Worm (Caenorhabditis elegans): Measurements from ENCODE around the gene F41E7.7.

The F41E7.7 gene

ce11 chrX:10332035-10332614 is 24.5 kb downstream of the F41E7.7 start:
- TF ChIP-seq pqm-1 (tag; optimal IDR thresholded peaks at IDR 0.05) (peak; percentile 63), nhr-76 (tag; optimal IDR thresholded peaks at IDR 0.05) (no peak), sea-2 (GFP tag; optimal IDR thresholded peaks at IDR 0.05) (no peak), jun-1 (tag; optimal IDR thresholded peaks at IDR 0.05) (peak; percentile 14), elt-3 (tag; optimal IDR thresholded peaks at IDR 0.05) (peak in 1 of 3 experiments; percentile 16), ama-1 (optimal IDR thresholded peaks at IDR 0.05) (no peak), aly-2 (tag; optimal IDR thresholded peaks at IDR 0.05) (no peak), ceh-28 (tag; optimal IDR thresholded peaks at IDR 0.05) (no peak), lin-15B (tag; optimal IDR thresholded peaks at IDR 0.05) (no peak), nfya-1 (tag; optimal IDR thresholded peaks at IDR 0.05; ENCODE audit: insufficient read depth) (peak; percentile 35), snpc-4 (tag; optimal IDR thresholded peaks at IDR 0.05) (no peak), zag-1 (tag; optimal IDR thresholded peaks at IDR 0.05) (no peak), nhr-43 (tag; optimal IDR thresholded peaks at IDR 0.05; ENCODE audit: poor library complexity, severe bottlenecking) (peak; percentile 31), ZK546.5 (tag; optimal IDR thresholded peaks at IDR 0.05) (no peak), pha-4 (tag; optimal IDR thresholded peaks at IDR 0.05) (peak; percentile 44), ceh-16 (tag; optimal IDR thresholded peaks at IDR 0.05) (no peak), nhr-28 (tag; optimal IDR thresholded peaks at IDR 0.05) (no peak), nhr-23 (tag; optimal IDR thresholded peaks at IDR 0.05) (peak; percentile 70), elt-2 (tag; optimal IDR thresholded peaks at IDR 0.05) (peak; percentile 85), lin-39 (tag; optimal IDR thresholded peaks at IDR 0.05) (peak; percentile 42), unc-62 (GFP tag; optimal IDR thresholded peaks at IDR 0.05) (no peak), mml-1 (tag; optimal IDR thresholded peaks at IDR 0.05) (peak; percentile 91), nhr-25 (tag; optimal IDR thresholded peaks at IDR 0.05) (peak; percentile 42), nhr-77 (tag; optimal IDR thresholded peaks at IDR 0.05) (no peak), R02D3.7 (tag; optimal IDR thresholded peaks at IDR 0.05) (no peak), ceh-82 (tag; optimal IDR thresholded peaks at IDR 0.05) (no peak), nhr-237 (tag; optimal IDR thresholded peaks at IDR 0.05) (no peak), ztf-11 (tag; optimal IDR thresholded peaks at IDR 0.05) (no peak), mdl-1 (tag; optimal IDR thresholded peaks at IDR 0.05) (peak; percentile 30)

- TF ChIP-seq pqm-1 (tag; optimal IDR thresholded peaks at IDR 0.05) (peak; percentile 82), pha-4 (tag; optimal IDR thresholded peaks at IDR 0.05) (peak; percentile 13), ceh-82 (tag; optimal IDR thresholded peaks at IDR 0.05) (no peak), nhr-76 (tag; optimal IDR thresholded peaks at IDR 0.05) (no peak), skn-1 (tag; optimal IDR thresholded peaks at IDR 0.05) (no peak), fkh-2 (tag; optimal IDR thresholded peaks at IDR 0.05) (no peak), elt-1 (tag; optimal IDR thresholded peaks at IDR 0.05) (no peak), mml-1 (tag; optimal IDR thresholded peaks at IDR 0.05) (peak; percentile 83), nhr-11 (tag; optimal IDR thresholded peaks at IDR 0.05) (peak; percentile 75), lin-15B (tag; optimal IDR thresholded peaks at IDR 0.05) (no peak), R02D3.7 (tag; optimal IDR thresholded peaks at IDR 0.05) (no peak), nhr-237 (tag; optimal IDR thresholded peaks at IDR 0.05) (no peak), tbx-2 (tag; optimal IDR thresholded peaks at IDR 0.05) (no peak), mdl-1 (tag; optimal IDR thresholded peaks at IDR 0.05) (no peak), elt-2 (tag; optimal IDR thresholded peaks at IDR 0.05) (peak; percentile 80)
Measured at ce11 chrX:10333301-10333854, 25.8 kb downstream of the F41E7.7 start, which contains the start of gene R07E3.4. R07E3.4 (minus strand) TSS chrX:10333351.

DNA sequence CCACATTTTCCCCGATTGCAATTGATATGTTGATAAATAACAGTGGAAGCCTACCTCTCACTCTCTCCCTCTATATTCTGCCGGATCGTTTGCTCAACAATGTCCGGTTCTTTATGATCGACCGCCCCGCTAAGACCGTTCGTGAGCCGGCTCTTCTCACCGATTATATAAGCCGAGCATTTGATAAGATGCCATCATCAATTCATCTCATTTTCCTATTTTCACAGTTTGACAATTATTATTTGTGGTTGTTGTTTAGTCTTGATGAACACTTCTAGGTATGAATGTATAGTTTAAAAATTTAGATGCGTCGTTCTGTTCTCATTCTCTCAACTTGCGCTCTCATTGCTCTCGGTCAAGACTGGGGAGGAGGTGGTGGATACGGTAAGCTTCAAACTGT is 28.5 kb downstream of the F41E7.7 start, which contains the start of gene idpa-3:
idpa-3 (plus strand) TSS at position 301 of the 400 bp plus-strand sequence.
- no peak for TF ChIP-seq nhr-43 (tag; optimal IDR thresholded peaks at IDR 0.05; ENCODE audit: poor library complexity, severe bottlenecking)
- no peak for TF ChIP-seq lin-15B (tag; optimal IDR thresholded peaks at IDR 0.05)
- TF ChIP-seq mdl-1 (tag; optimal IDR thresholded peaks at IDR 0.05) = no peak

- TF ChIP-seq unc-62 (GFP tag; optimal IDR thresholded peaks at IDR 0.05) (no peak), nhr-28 (tag; optimal IDR thresholded peaks at IDR 0.05) (no peak), nhr-77 (tag; optimal IDR thresholded peaks at IDR 0.05) (no peak), fos-1 (tag; optimal IDR thresholded peaks at IDR 0.05) (no peak), lin-15B (tag; optimal IDR thresholded peaks at IDR 0.05) (no peak), ztf-11 (tag; optimal IDR thresholded peaks at IDR 0.05) (no peak)
Measured at ce11 chrX:10336592-10336991, 29.0 kb downstream of the F41E7.7 start.
